Worm (Caenorhabditis elegans) whole organism, dauer: ENCODE measurements around the gene F29C12.6.
"Not testable (repeated sequence)": the region's sequence is repeated elsewhere in the genome, so short reads cannot be mapped to it uniquely, and the experiment has no call there.

Experiments
- unc-62 ChIP-seq: sonication (generic microtip); optimal IDR thresholded peaks from 2 replicates; lab custom pipeline; 2017; ENCODE audit warnings: missing biosample characterization, missing genetic modification reagents, missing genetic modification characterization

F29C12.6 gene

ce11 chrII:13129602-13130001 is at the start of gene F29C12.6:
Gene F29C12.6 (plus strand): TSS chrII:13129902.
- no peak for TF ChIP-seq unc-62 (GFP tag; lab: Kevin White, UChicago)

- not testable (repeated sequence) for TF ChIP-seq unc-62 (GFP tag; lab: Kevin White, UChicago)
Observed at ce11 chrII:13080607-13081006, 49.1 kb upstream of the F29C12.6 start, which contains the start of gene Y81G3A.2. Gene Y81G3A.2 (plus strand): TSS chrII:13080907.

- TF ChIP-seq unc-62 (GFP tag; lab: Kevin White, UChicago) = not testable (repeated sequence)
Observed at ce11 chrII:13082403-13082802, 47.3 kb upstream of the F29C12.6 start, which contains the start of gene Y81G3A.6. Gene Y81G3A.6 (minus strand): TSS chrII:13082503.

ce11 chrII:13083752-13084214 is 45.9 kb upstream of the F29C12.6 start, which contains the start of the genes Y81G3A.1 and gcn-2:
Gene Y81G3A.1 (minus strand): TSS chrII:13083926.
Gene gcn-2 (plus strand): TSS chrII:13084164.
- TF ChIP-seq unc-62 (GFP tag; lab: Kevin White, UChicago) = no peak

ce11 chrII:13085951-13086350 is 43.8 kb upstream of the F29C12.6 start:
- TF ChIP-seq unc-62 (GFP tag; lab: Kevin White, UChicago) = no peak

- TF ChIP-seq unc-62 (GFP tag; lab: Kevin White, UChicago) = no peak
Observed at ce11 chrII:13091123-13091522, 38.6 kb upstream of the F29C12.6 start, which contains the start of gene Y81G3A.4. Gene Y81G3A.4 (plus strand): TSS chrII:13091423.

- no peak for TF ChIP-seq unc-62 (GFP tag; lab: Kevin White, UChicago)
Observed at ce11 chrII:13091857-13092256, 37.8 kb upstream of the F29C12.6 start.

ce11 chrII:13096345-13096744 is 33.4 kb upstream of the F29C12.6 start:
- TF ChIP-seq unc-62 (GFP tag; lab: Kevin White, UChicago) = no peak

ce11 chrII:13098175-13098574 is 31.5 kb upstream of the F29C12.6 start, which contains the start of gene col-86:
Gene col-86 (minus strand): TSS chrII:13098275.
- TF ChIP-seq unc-62 (GFP tag; lab: Kevin White, UChicago) = no peak

ce11 chrII:13107719-13108118 is 22.0 kb upstream of the F29C12.6 start, which contains the start of gene pqn-32:
Gene pqn-32 (plus strand): TSS chrII:13108019.
- TF ChIP-seq unc-62 (GFP tag; lab: Kevin White, UChicago) = no peak

- no peak for TF ChIP-seq unc-62 (GFP tag; lab: Kevin White, UChicago)
Observed at ce11 chrII:13116710-13117109, 13.0 kb upstream of the F29C12.6 start, which contains the start of gene rict-1. Gene rict-1 (minus strand): TSS chrII:13116810.

- TF ChIP-seq unc-62 (GFP tag; lab: Kevin White, UChicago) = no peak
Observed at ce11 chrII:13117135-13117534, 12.6 kb upstream of the F29C12.6 start, which contains the start of gene gfm-1. Gene gfm-1 (plus strand): TSS chrII:13117483.

ce11 chrII:13122720-13123119 is 7.0 kb upstream of the F29C12.6 start, which contains the start of gene bath-45:
Gene bath-45 (plus strand): TSS chrII:13123020.
- TF ChIP-seq unc-62 (GFP tag; lab: Kevin White, UChicago) = no peak

ce11 chrII:13130576-13130975 is 874 bp downstream of the F29C12.6 start:
- TF ChIP-seq unc-62 (GFP tag; lab: Kevin White, UChicago) = no peak

- TF ChIP-seq unc-62 (GFP tag; lab: Kevin White, UChicago) = no peak
Observed at ce11 chrII:13139573-13139972, 9.9 kb downstream of the F29C12.6 start.

ce11 chrII:13142372-13142771 is 12.7 kb downstream of the F29C12.6 start:
- no peak for TF ChIP-seq unc-62 (GFP tag; lab: Kevin White, UChicago)

- no peak for TF ChIP-seq unc-62 (GFP tag; lab: Kevin White, UChicago)
Observed at ce11 chrII:13145204-13145603, 15.5 kb downstream of the F29C12.6 start, which contains the start of gene mltn-1. Gene mltn-1 (minus strand): TSS chrII:13145225.
